Fruit fly (Drosophila melanogaster): ENCODE data around the gene sob.

sob gene

DNA sequence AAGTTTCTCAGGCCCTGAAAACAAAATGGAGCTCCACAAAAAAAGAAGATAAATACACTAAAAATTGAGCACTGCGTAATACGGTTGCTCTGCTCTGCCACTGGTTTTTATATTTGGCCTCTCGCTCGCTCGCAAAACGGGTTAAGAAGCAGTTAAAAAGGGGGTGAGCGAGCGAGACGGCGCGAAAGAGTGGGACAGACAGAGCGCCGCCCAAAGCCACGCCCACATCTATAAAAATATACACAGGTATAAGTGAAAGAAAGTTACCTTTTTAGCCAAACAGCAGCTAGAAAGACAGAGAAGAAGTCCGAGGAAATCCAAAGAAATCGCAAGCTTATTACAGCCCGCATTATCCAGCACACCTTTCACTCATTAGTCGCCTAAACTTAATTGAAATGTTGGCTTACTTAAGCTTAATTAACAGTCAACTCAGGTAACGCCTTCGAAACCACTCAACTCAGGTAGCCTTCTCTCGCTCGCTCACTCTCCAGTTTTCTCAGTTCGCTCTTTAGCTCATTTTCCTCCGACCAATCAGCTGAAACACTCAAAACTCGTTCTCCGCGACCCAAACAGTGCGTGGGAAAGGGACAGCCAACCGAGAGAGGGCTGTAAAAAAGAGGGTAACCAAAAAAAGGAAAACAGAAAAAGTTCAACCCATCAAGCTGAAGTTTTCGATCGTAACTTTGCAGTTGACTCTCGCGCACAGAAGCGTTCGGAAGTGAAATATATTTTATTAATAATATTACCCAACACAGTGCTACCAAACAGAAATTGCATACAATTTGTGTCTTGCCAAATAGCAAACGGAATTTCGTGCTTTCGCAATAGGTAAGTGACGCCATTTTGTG lies 41.8 kb downstream of the sob start, which contains the start of gene drm:
Gene drm (plus strand): TSS at position 684 of the 848 bp plus-strand sequence.
- peak; percentile 40 for TF ChIP-seq ovo (GFP tag; optimal IDR thresholded peaks at IDR 0.05)
- peak; percentile 86 for TF ChIP-seq pad (GFP tag; optimal IDR thresholded peaks at IDR 0.05)
- TF ChIP-seq toe (GFP tag; optimal IDR thresholded peaks at IDR 0.05), result no peak

DNA sequence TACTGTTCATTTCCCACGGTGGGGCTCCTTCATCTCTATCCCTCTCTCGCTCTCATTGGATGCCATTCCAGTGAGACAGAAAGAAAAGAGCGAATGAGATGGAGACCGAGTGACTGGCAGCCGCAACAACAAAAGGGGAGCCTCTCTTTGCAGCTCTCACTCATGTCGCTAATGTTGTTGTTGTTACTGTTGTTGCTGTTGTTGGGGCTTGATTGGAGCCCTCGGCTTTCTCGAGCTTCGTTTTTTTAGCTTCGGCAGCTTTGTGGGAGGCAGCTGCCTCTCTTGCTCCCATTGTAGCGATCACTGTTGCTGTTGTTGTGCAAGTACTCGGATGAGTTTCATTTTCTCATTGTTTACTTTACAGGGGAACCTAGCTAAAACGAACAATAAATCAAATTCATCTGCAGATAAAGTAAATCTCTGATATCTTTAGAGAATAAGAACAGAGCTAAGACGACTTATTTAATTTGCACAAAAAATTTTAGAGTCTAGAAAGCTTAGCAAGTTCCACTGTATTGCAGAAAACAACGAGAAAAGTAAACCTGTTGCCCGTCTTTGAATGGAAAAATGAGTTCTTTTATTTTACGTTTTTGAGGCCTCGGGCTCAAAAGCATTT lies 46.2 kb downstream of the sob start:
- TF ChIP-seq cic (GFP tag; optimal IDR thresholded peaks at IDR 0.05), result no peak
- TF ChIP-seq CG1620 (GFP tag; optimal IDR thresholded peaks at IDR 0.05), result no peak
- TF ChIP-seq CG7101 (tag; optimal IDR thresholded peaks at IDR 0.05), result no peak
- TF ChIP-seq Crg-1 (GFP tag; optimal IDR thresholded peaks at IDR 0.05), result no peak
- no peak for TF ChIP-seq CG11617 (GFP tag; optimal IDR thresholded peaks at IDR 0.05)

DNA sequence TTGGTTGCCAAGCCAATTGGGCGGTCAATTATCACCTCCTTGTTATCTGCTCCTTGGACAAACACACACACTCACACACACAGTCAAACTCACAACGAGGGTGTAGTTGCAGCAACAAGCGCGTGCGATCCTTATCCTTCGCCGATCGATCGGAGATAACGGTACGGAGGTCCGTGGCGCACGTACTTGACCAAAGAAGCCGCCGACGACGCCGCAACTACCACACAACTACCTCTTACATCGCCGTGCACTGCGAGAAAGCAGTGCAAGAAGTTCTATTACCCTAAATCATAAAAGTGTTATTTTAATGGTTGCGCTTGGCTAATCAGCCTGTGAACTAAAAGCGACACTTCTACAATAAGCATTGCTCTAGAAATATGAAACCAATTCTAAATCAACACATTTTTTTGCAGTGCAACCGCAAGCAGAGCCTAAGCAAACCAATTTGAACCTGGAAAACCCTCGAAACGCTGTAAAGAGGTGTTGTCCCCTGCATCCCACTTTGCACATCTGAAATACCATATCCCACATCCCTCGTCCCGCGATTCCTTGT lies 47.5 kb downstream of the sob start:
- TF ChIP-seq ovo (GFP tag; optimal IDR thresholded peaks at IDR 0.05) (no peak), CG5204 (GFP tag; optimal IDR thresholded peaks at IDR 0.05) (no peak), cic (GFP tag; optimal IDR thresholded peaks at IDR 0.05) (no peak), CG12768 (GFP tag; optimal IDR thresholded peaks at IDR 0.05) (no peak)

DNA sequence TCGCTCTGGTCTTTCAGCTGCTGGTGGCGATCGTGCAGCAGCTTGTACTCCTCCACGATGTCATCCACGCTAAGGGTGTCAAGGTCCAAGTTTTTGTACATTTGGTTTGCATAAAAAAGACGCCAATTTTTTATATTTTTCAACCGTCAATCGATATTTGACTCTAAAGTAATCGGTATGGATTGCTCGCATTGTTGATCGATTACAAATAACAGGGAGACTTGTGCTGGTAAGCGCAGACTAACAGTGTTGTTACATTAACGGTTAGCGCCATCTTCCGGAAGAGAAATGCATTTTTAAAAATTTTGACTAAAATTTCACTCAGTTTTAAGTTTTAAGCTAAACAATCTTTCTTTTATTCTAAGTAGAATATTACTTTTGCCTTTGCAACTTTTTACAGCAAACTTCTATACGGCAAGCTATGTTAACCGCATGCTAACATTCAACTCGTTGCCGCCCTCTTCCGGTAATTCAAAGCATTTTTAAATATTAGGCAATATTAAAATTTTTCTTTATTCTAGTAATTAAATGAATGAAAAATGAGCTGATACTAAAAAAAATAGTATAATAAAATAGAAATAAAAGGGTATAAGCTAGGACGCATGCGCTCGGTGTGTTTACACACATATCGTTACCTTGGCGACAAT lies 50.3 kb downstream of the sob start, which contains the start of the genes Spindly and IFT57:
Gene Spindly (minus strand): TSS at position 132 of the 647 bp plus-strand sequence.
Gene IFT57 (plus strand): TSS at position 604 of the 647 bp plus-strand sequence.
- TF ChIP-seq CG12768 (GFP tag; optimal IDR thresholded peaks at IDR 0.05), result no peak
- TF ChIP-seq CG11617 (GFP tag; optimal IDR thresholded peaks at IDR 0.05), result no peak
- TF ChIP-seq CG14711 (tag; optimal IDR thresholded peaks at IDR 0.05), result no peak
- TF ChIP-seq toe (GFP tag; optimal IDR thresholded peaks at IDR 0.05), result no peak
- TF ChIP-seq Clk (GFP tag; optimal IDR thresholded peaks at IDR 0.05), result no peak
- TF ChIP-seq CG33017 (tag; optimal IDR thresholded peaks at IDR 0.05), result no peak
- TF ChIP-seq CG5204 (GFP tag; optimal IDR thresholded peaks at IDR 0.05), result no peak
- TF ChIP-seq Hr96 (GFP tag; optimal IDR thresholded peaks at IDR 0.05), result no peak
- no peak for TF ChIP-seq bab1 (GFP tag; optimal IDR thresholded peaks at IDR 0.05)
- TF ChIP-seq pad (GFP tag; optimal IDR thresholded peaks at IDR 0.05), result no peak
